Worm (Caenorhabditis elegans) whole organism, L4 larva: ENCODE results near the gene F42A9.9.
A peak's percentile ranks its signal among the peaks of the same experiment; 100 is the strongest.

ENCODE experiments used
- Y105C5A.15 ChIP-seq: fragments of 200-800 bp; sonication (Bioruptor generic); IDR thresholded peaks from 2 replicates; pipeline ENCODE4 v1.3.6; 2022; ENCODE audit warnings: missing genetic modification characterization, missing compliant biosample characterization
- Y48G9A.11 ChIP-seq: fragments of 200-800 bp; sonication (Bioruptor generic); IDR thresholded peaks from 2 replicates; pipeline ENCODE4 v1.3.6; 2022; ENCODE audit warnings: missing genetic modification reagents, missing genetic modification characterization, missing compliant biosample characterization
- ZK337.2 ChIP-seq: fragments of 200-800 bp; sonication (Bioruptor generic); IDR thresholded peaks from 2 replicates; pipeline ENCODE4 v1.3.6; 2022; ENCODE audit warnings: missing genetic modification reagents, missing genetic modification characterization, missing compliant biosample characterization
- aha-1 ChIP-seq: fragments of 150-350 bp; peaks from one replicate; lab custom pipeline; 2014; ENCODE audit warnings: missing biosample characterization, missing genetic modification characterization
- aly-2 ChIP-seq: sonication (generic microtip); optimal IDR thresholded peaks from 2 replicates; lab custom pipeline; 2018; ENCODE audit warnings: missing biosample characterization, missing genetic modification characterization
- arid-1 ChIP-seq: fragments of 200-800 bp; sonication (Bioruptor generic); conservative IDR thresholded peaks from 2 replicates; pipeline ENCODE4 v1.3.6; 2022; ENCODE audit warnings: missing genetic modification reagents, missing genetic modification characterization, missing compliant biosample characterization
- attf-4 ChIP-seq: sonication (generic microtip); optimal IDR thresholded peaks from 3 replicates; lab custom pipeline; 2017; ENCODE audit warnings: missing biosample characterization, missing genetic modification characterization
- ceh-20 ChIP-seq: fragments of 200-800 bp; sonication (Bioruptor generic); IDR thresholded peaks from 2 replicates; pipeline ENCODE4 v1.3.6; 2022; ENCODE audit warnings: missing genetic modification reagents, missing genetic modification characterization, missing compliant biosample characterization
- ceh-28 ChIP-seq: fragments of 150-350 bp; optimal IDR thresholded peaks from 2 replicates; lab custom pipeline; 2014; ENCODE audit warnings: missing biosample characterization, missing genetic modification reagents, missing genetic modification characterization
- cey-2 ChIP-seq: sonication (generic microtip); optimal IDR thresholded peaks from 3 replicates; lab custom pipeline; 2017; ENCODE audit warnings: missing genetic modification characterization, mild to moderate bottlenecking, missing compliant biosample characterization, antibody characterized with exemption, borderline replicate concordance; ENCODE audit not compliant: insufficient read depth
- ctbp-1 ChIP-seq: fragments of 200-800 bp; sonication (Bioruptor generic); IDR thresholded peaks from 2 replicates; pipeline ENCODE4 v1.3.6; 2022; ENCODE audit warnings: missing genetic modification reagents, missing genetic modification characterization, missing compliant biosample characterization
- daf-16 ChIP-seq, 3 experiments: sonication (generic microtip); optimal IDR thresholded peaks; 2 replicates each; lab custom pipeline; 2016 to 2017; ENCODE audit warnings: missing genetic modification characterization in 3 of 3, missing genetic modification reagents in 3 of 3, mild to moderate bottlenecking in 2 of 3, missing compliant biosample characterization in 2 of 3, missing biosample characterization in 1 of 3, moderate library complexity in 1 of 3
- daf-19 ChIP-seq: fragments of 200-800 bp; sonication (Bioruptor generic); conservative IDR thresholded peaks from 2 replicates; pipeline ENCODE4 v1.3.6; 2022; ENCODE audit warnings: missing genetic modification characterization, missing compliant biosample characterization
- daf-8 ChIP-seq: fragments of 200-800 bp; sonication (Bioruptor generic); IDR thresholded peaks from 2 replicates; pipeline ENCODE4 v1.3.6; 2022; ENCODE audit warnings: missing genetic modification characterization, missing compliant biosample characterization
- dmd-6 ChIP-seq: fragments of 200-800 bp; sonication (Bioruptor generic); IDR thresholded peaks from 2 replicates; pipeline ENCODE4 v1.3.6; 2022; ENCODE audit warnings: missing genetic modification reagents, missing genetic modification characterization, missing compliant biosample characterization
- dmd-9 ChIP-seq: fragments of 200-800 bp; sonication (Bioruptor generic); IDR thresholded peaks from 2 replicates; pipeline ENCODE4 v1.3.6; 2022; ENCODE audit warnings: missing genetic modification reagents, missing genetic modification characterization, missing compliant biosample characterization
- dpl-1 ChIP-seq: fragments of 150-350 bp; optimal IDR thresholded peaks from 2 replicates; lab custom pipeline; 2014; ENCODE audit warnings: missing biosample characterization, missing genetic modification reagents, missing genetic modification characterization
- egl-43 ChIP-seq: fragments of 200-800 bp; sonication (Bioruptor generic); IDR thresholded peaks from 2 replicates; pipeline ENCODE4 v1.3.6; 2022; ENCODE audit warnings: missing genetic modification reagents, missing genetic modification characterization, missing compliant biosample characterization
- fkh-10 ChIP-seq: fragments of 150-350 bp; optimal IDR thresholded peaks from 2 replicates; lab custom pipeline; 2014; ENCODE audit warnings: missing biosample characterization, missing genetic modification reagents, missing genetic modification characterization
- hif-1 ChIP-seq, 2 experiments: sonication (generic microtip); optimal IDR thresholded peaks; 2 replicates each; lab custom pipeline; 2016 to 2017; ENCODE audit warnings: missing compliant biosample characterization in 2 of 2, missing genetic modification characterization in 2 of 2, missing genetic modification reagents in 2 of 2, missing genotype in 2 of 2, mild to moderate bottlenecking in 1 of 2
- hlh-30 ChIP-seq: sonication (generic microtip); optimal IDR thresholded peaks from 2 replicates; lab custom pipeline; 2017; ENCODE audit warnings: antibody characterized with exemption, mild to moderate bottlenecking, missing genetic modification characterization, missing compliant biosample characterization; ENCODE audit not compliant: insufficient read depth
- jun-1 ChIP-seq: fragments of 150-350 bp; optimal IDR thresholded peaks from 2 replicates; lab custom pipeline; 2014; ENCODE audit warnings: missing biosample characterization, missing genetic modification reagents, missing genetic modification characterization
- lin-1 ChIP-seq: fragments of 200-800 bp; sonication (Bioruptor generic); IDR thresholded peaks from 2 replicates; pipeline ENCODE4 v1.3.6; 2022; ENCODE audit warnings: missing genetic modification reagents, missing genetic modification characterization, missing compliant biosample characterization
- lin-15B ChIP-seq: fragments of 150-350 bp; sonication (generic microtip); optimal IDR thresholded peaks from 3 replicates; lab custom pipeline; 2014; ENCODE audit warnings: missing biosample characterization, missing genetic modification characterization
- lin-39 ChIP-seq: fragments of 150-350 bp; optimal IDR thresholded peaks from 2 replicates; lab custom pipeline; 2014; ENCODE audit warnings: missing biosample characterization, missing genetic modification reagents, missing genetic modification characterization
- madf-5 ChIP-seq, 2 experiments: fragments of 200-800 bp; sonication (Bioruptor generic); IDR thresholded peaks; 2 replicates each; pipeline ENCODE4 v1.3.6; 2022; ENCODE audit warnings: missing compliant biosample characterization in 2 of 2, missing genetic modification characterization in 2 of 2
- mdl-1 ChIP-seq, 2 experiments: fragments of 150-350 bp in 1 of 2; sonication (generic microtip) in 1 of 2; optimal IDR thresholded peaks; 2 replicates each; lab custom pipeline; 2014 to 2017; ENCODE audit warnings: missing biosample characterization in 2 of 2, missing genetic modification characterization in 2 of 2
- mdt-29 ChIP-seq: fragments of 200-800 bp; sonication (Bioruptor generic); IDR thresholded peaks from 2 replicates; pipeline ENCODE4 v1.3.6; 2022; ENCODE audit warnings: missing genetic modification reagents, missing genetic modification characterization, missing compliant biosample characterization
- nhr-102 ChIP-seq: sonication (generic microtip); optimal IDR thresholded peaks from 2 replicates; lab custom pipeline; 2016; ENCODE audit warnings: mild to moderate bottlenecking, missing genetic modification characterization, moderate library complexity, missing compliant biosample characterization
- nhr-11 ChIP-seq: fragments of 150-350 bp; optimal IDR thresholded peaks from 2 replicates; lab custom pipeline; 2014; ENCODE audit warnings: missing biosample characterization, missing genetic modification characterization
- nhr-111 ChIP-seq: fragments of 200-800 bp; sonication (Bioruptor generic); optimal IDR thresholded peaks from 2 replicates; lab custom pipeline; 2018; ENCODE audit warnings: mild to moderate bottlenecking, missing genetic modification characterization, missing compliant biosample characterization
- nhr-25 ChIP-seq: sonication (generic microtip); optimal IDR thresholded peaks from 2 replicates; lab custom pipeline; 2017; ENCODE audit warnings: missing genetic modification characterization, mild to moderate bottlenecking, missing compliant biosample characterization, antibody characterized with exemption, moderate library complexity, borderline replicate concordance; ENCODE audit not compliant: insufficient read depth
- nhr-28 ChIP-seq: fragments of 150-350 bp; optimal IDR thresholded peaks from 2 replicates; lab custom pipeline; 2014; ENCODE audit warnings: missing biosample characterization, missing genetic modification characterization
- nhr-48 ChIP-seq: sonication (generic microtip); optimal IDR thresholded peaks from 2 replicates; lab custom pipeline; 2016; ENCODE audit warnings: mild to moderate bottlenecking, missing genetic modification characterization, missing compliant biosample characterization
- nhr-76 ChIP-seq: fragments of 150-350 bp; optimal IDR thresholded peaks from 2 replicates; lab custom pipeline; 2014; ENCODE audit warnings: missing biosample characterization, missing genetic modification characterization
- saeg-2 ChIP-seq: fragments of 200-800 bp; sonication (Bioruptor generic); IDR thresholded peaks from 2 replicates; pipeline ENCODE4 v1.3.6; 2022; ENCODE audit warnings: missing genetic modification reagents, missing genetic modification characterization, missing compliant biosample characterization
- skn-1 ChIP-seq: fragments of 150-350 bp; optimal IDR thresholded peaks from 2 replicates; lab custom pipeline; 2014; ENCODE audit warnings: missing biosample characterization, missing genetic modification characterization
- spr-3 ChIP-seq: fragments of 200-800 bp; sonication (Bioruptor generic); optimal IDR thresholded peaks from 2 replicates; lab custom pipeline; 2018; ENCODE audit warnings: mild to moderate bottlenecking, missing genetic modification characterization, missing compliant biosample characterization
- tag-97 ChIP-seq: fragments of 200-800 bp; sonication (Bioruptor generic); IDR thresholded peaks from 2 replicates; pipeline ENCODE4 v1.3.6; 2022; ENCODE audit warnings: missing genetic modification characterization, missing compliant biosample characterization
- unc-39 ChIP-seq: sonication (generic microtip); optimal IDR thresholded peaks from 2 replicates; lab custom pipeline; 2017; ENCODE audit warnings: missing biosample characterization, missing genetic modification characterization
- zag-1 ChIP-seq: fragments of 150-350 bp; optimal IDR thresholded peaks from 2 replicates; lab custom pipeline; 2014; ENCODE audit warnings: missing biosample characterization, missing genetic modification characterization
- zip-2 ChIP-seq: fragments of 150-350 bp; optimal IDR thresholded peaks from 2 replicates; lab custom pipeline; 2014; ENCODE audit warnings: missing biosample characterization, missing genetic modification characterization

The F42A9.9 gene

DNA sequence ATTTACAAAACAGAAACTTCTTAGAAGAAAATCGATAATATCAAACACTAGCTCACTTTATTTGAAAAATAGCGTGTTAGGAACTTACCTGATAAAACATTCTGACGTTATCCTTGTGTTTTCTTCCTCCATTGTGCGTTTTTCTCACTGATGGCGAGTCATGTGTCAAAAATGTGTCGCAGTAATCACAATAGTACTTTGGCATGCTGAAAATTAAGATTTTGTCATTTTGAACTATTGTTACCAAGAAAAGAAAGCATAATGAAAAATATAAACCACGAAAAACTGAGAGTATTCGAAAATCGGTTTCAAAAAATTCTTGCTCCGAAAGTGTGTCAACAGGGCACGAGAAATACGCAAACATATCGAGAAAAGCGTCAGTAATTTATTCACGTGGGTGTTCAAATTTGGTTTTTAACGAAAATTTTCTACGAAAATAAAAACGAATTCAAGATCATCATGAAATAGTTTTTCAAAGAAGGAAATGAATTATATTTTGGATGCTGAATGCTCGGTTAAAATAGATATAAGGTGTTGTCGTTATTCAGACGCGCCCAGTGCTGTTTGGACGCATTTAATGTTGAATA is 49.0 kb upstream of the F42A9.9 start, which contains the start of gene snrp-3 (continued):
- TF ChIP-seq attf-4 (tag; lab: Kevin White, UChicago), result no peak

DNA sequence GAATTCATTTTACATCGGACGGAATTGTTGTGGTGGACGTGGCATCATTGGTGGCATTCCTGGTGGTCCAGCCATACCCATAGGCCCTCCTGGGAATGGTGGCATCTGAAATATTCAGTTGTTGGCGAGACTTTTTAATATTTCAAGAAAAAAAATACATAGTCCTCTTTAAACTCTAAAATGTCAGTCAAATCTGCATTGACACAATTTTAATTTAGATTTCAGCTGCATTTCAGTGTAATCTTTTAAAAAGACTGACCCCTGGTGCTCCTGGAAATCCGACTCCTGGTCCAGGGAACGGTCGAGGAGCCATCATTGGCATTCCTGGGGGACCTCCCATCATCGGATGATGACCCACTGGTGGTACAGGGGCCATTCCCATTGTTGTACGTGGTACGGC is 48.3 kb upstream of the F42A9.9 start:
- TF ChIP-seq tag-97 (GFP tag; lab: Robert Waterston, UW), result no peak
- TF ChIP-seq nhr-48 (tag; lab: Kevin White, UChicago), result no peak
- peak; percentile 62 for TF ChIP-seq aha-1 (tag; lab: Kevin White, UChicago)
- TF ChIP-seq attf-4 (tag; lab: Kevin White, UChicago), result no peak
- no peak for TF ChIP-seq dmd-9 (GFP tag; lab: Robert Waterston, UW)
- TF ChIP-seq, all 104 proteins: peak for 1

DNA sequence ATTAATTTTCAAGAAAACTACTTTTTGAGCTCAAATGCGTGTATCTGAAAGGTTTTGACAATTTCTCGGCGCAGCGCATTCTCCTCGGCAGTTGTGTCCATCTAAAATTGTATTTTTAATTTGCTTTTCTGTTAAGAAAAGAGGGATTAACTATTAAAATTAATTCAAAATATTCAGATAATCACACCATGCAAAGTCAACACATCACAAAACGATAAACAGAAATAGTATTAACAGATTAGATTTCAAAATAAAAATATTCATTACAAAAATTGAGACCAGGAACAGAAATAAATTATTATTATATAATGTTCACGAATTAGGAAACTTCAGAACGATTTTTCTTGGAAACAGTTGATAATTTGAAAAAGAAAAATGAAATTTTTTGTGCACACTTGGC is 47.8 kb upstream of the F42A9.9 start, which contains the start of gene pole-2:
Gene pole-2 (minus strand): TSS at position 101 of the 400 bp plus-strand sequence.
- TF ChIP-seq attf-4 (tag; lab: Kevin White, UChicago) (no peak), nhr-25 (tag; lab: Kevin White, UChicago) (no peak), mdl-1 (tag; optimal IDR thresholded peaks at IDR 0.05; lab: Kevin White, UChicago) (no peak), saeg-2 (GFP tag; lab: Robert Waterston, UW) (no peak), daf-16 (GFP tag; optimal IDR thresholded peaks at IDR 0.05; lab: Kevin White, UChicago) (no peak), daf-16 (tag; optimal IDR thresholded peaks at IDR 0.05; lab: Kevin White, UChicago) (no peak), aly-2 (tag; lab: Kevin White, UChicago) (no peak), zip-2 (tag; lab: Kevin White, UChicago) (no peak), tag-97 (GFP tag; lab: Robert Waterston, UW) (no peak), Y105C5A.15 (GFP tag; lab: Robert Waterston, UW) (no peak), hif-1 (tag; optimal IDR thresholded peaks at IDR 0.05; lab: Kevin White, UChicago) (no peak), lin-15B (tag; lab: Kevin White, UChicago) (no peak), cey-2 (no peak)

DNA sequence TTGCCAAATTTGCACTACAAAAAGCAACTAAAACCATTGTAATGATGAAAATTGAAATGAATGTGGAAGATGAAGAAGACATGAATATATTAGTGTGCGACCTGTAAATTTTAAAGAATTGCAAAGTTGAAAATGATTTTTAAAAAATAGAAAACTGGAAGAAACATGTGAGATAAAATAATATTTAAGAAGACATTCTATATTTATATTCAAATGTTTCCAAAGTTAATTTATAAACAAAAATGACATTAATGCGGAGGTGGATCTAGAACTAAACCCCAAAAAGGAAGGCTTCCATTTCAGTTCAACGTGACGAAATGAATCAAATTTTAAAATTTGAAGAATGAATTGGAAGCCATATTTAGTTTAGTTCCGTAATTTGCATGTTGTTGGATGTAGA is 40.6 kb upstream of the F42A9.9 start, which contains the start of gene nlp-60:
Gene nlp-60 (minus strand): TSS at position 101 of the 400 bp plus-strand sequence.
- no peak for TF ChIP-seq egl-43 (GFP tag; lab: Robert Waterston, UW)
- no peak for TF ChIP-seq nhr-76 (tag; lab: Kevin White, UChicago)
- TF ChIP-seq daf-19 (GFP tag; lab: Robert Waterston, UW), result no peak
- TF ChIP-seq spr-3 (GFP tag; lab: Kevin White, UChicago), result no peak
- no peak for TF ChIP-seq skn-1 (tag; lab: Kevin White, UChicago)
- no peak for TF ChIP-seq zag-1 (tag; lab: Kevin White, UChicago)
- TF ChIP-seq madf-5 (GFP tag; IDR thresholded peaks at IDR 0.05; lab: Robert Waterston, UW), result no peak
- TF ChIP-seq ZK337.2 (GFP tag; lab: Robert Waterston, UW), result no peak
- no peak for TF ChIP-seq mdl-1 (tag; optimal IDR thresholded peaks at IDR 0.05; lab: Kevin White, UChicago)
- TF ChIP-seq ceh-20 (GFP tag; lab: Robert Waterston, UW), result no peak
- no peak for TF ChIP-seq nhr-111 (GFP tag; lab: Kevin White, UChicago)
- no peak for TF ChIP-seq jun-1
- TF ChIP-seq Y105C5A.15 (GFP tag; lab: Robert Waterston, UW), result no peak
- TF ChIP-seq lin-1, result no peak
- no peak for TF ChIP-seq aha-1 (tag; lab: Kevin White, UChicago)
- TF ChIP-seq mdt-29 (GFP tag; lab: Robert Waterston, UW), result no peak
- no peak for TF ChIP-seq dmd-6 (GFP tag; lab: Robert Waterston, UW)
- no peak for TF ChIP-seq nhr-28 (tag; lab: Kevin White, UChicago)
- TF ChIP-seq, all 104 proteins: peak for 0

DNA sequence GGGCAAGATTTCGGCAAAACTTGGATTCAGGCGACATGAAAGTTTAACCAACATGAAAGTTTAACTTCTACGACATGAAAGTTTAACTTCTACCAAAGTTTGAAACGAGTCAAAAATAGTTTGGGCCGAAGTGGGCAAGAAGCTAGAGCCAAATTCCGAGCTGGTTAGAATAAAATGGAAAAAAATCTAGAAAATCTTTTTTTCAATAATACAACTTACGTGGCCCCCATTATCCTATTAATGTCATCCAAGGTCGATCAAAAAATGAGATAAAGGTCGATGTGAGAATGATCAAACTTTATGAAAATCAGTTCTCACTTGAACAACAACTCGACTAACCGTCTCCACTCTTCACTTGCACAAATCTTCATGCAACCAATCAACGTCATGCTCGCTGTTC is 38.6 kb upstream of the F42A9.9 start, which contains the start of gene F08B4.8:
Gene F08B4.8 (plus strand): TSS at position 301 of the 400 bp plus-strand sequence.
- TF ChIP-seq ceh-28, result no peak
- TF ChIP-seq lin-39 (tag; lab: Kevin White, UChicago), result no peak
- TF ChIP-seq nhr-111 (GFP tag; lab: Kevin White, UChicago), result no peak
- no peak for TF ChIP-seq nhr-102 (tag; lab: Kevin White, UChicago)
- TF ChIP-seq nhr-48 (tag; lab: Kevin White, UChicago), result no peak
- no peak for TF ChIP-seq arid-1 (GFP tag; lab: Robert Waterston, UW)
- TF ChIP-seq Y48G9A.11 (GFP tag; lab: Robert Waterston, UW), result no peak
- TF ChIP-seq hlh-30 (tag; lab: Kevin White, UChicago), result no peak
- no peak for TF ChIP-seq ceh-20 (GFP tag; lab: Robert Waterston, UW)
- no peak for TF ChIP-seq unc-39 (tag; lab: Kevin White, UChicago)
- no peak for TF ChIP-seq nhr-11
- TF ChIP-seq daf-8, result no peak
- no peak for TF ChIP-seq ctbp-1 (GFP tag; lab: Robert Waterston, UW)
- TF ChIP-seq fkh-10 (GFP tag; lab: Kevin White, UChicago), result no peak
- no peak for TF ChIP-seq dpl-1 (GFP tag; lab: Kevin White, UChicago)
